Worm (Caenorhabditis elegans): ENCODE measurements around the gene ZK1236.9.

Gene ZK1236.9

DNA sequence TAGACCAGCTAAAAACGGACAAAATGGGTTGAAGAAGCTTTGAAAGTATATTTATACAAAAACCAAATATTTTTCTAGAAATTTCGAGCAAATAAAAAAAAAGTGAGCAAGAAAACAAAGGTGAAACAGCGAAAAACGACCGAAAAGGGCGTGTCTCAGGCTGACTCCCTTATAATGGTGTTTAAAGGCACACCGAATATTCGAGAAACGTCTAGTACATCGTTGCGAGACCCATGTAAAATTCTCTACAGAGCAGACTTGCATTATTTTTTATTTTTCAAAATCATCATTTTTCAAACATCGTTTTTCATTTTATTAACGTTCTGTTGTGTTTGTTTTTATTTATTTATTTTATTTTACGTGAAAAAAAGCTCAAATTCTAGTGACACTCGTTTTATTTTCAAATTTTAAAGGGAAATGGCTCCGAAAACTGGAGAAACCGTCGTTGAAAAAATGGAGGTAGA, 12.0 kb upstream of the ZK1236.9 start, which contains the start of gene rpn-3 (continued):
- no peak for TF ChIP-seq lin-26 (GFP tag; IDR thresholded peaks at IDR 0.05)
- TF ChIP-seq fkh-3 (tag; optimal IDR thresholded peaks at IDR 0.05), result no peak
- TF ChIP-seq aptf-2 (GFP tag; conservative IDR thresholded peaks at IDR 0.05), result no peak
- TF ChIP-seq ets-4 (GFP tag; optimal IDR thresholded peaks at IDR 0.05), result no peak
- no peak for TF ChIP-seq F55B11.4 (tag; optimal IDR thresholded peaks at IDR 0.05; ENCODE audit: borderline replicate concordance, insufficient read depth)
- TF ChIP-seq Y67H2A.10 (GFP tag; conservative IDR thresholded peaks at IDR 0.05), result peak; percentile 87
- TF ChIP-seq B0035.1 (tag; optimal IDR thresholded peaks at IDR 0.05), result peak; percentile 64
- TF ChIP-seq mcd-1 (GFP tag; IDR thresholded peaks at IDR 0.05), result peak; percentile 99
- TF ChIP-seq mel-28 (tag; optimal IDR thresholded peaks at IDR 0.05; ENCODE audit: borderline replicate concordance), result peak; percentile 3

ce11 chrIII:8446534-8446933, 11.6 kb upstream of the ZK1236.9 start, which contains the start of gene hsp-110:
TSS of gene hsp-110 (minus strand) at chrIII:8446909.
- no peak for TF ChIP-seq Y67H2A.10 (GFP tag; conservative IDR thresholded peaks at IDR 0.05)
- TF ChIP-seq sptf-2 (GFP tag; optimal IDR thresholded peaks at IDR 0.05), result peak; percentile 75
- no peak for TF ChIP-seq B0019.2 (GFP tag; conservative IDR thresholded peaks at IDR 0.05)
- TF ChIP-seq unc-130 (GFP tag; optimal IDR thresholded peaks at IDR 0.05), result no peak
- TF ChIP-seq ceh-40 (GFP tag; IDR thresholded peaks at IDR 0.05), result peak; percentile 44; the same call in 1 of the 2 replicates
- TF ChIP-seq bed-1 (GFP tag; IDR thresholded peaks at IDR 0.05), result no peak
- no peak for TF ChIP-seq nhr-179 (tag; optimal IDR thresholded peaks at IDR 0.05)
- no peak for TF ChIP-seq akir-1 (GFP tag; optimal IDR thresholded peaks at IDR 0.05)
- peak; percentile 82; the same call in 1 of the 2 replicates for TF ChIP-seq dox-1 (GFP tag; IDR thresholded peaks at IDR 0.05)
- TF ChIP-seq atf-7 (tag; optimal IDR thresholded peaks at IDR 0.05), result no peak
- no peak for TF ChIP-seq ceh-58 (GFP tag; IDR thresholded peaks at IDR 0.05)
- TF ChIP-seq cebp-1 (GFP tag; IDR thresholded peaks at IDR 0.05), result no peak
- no peak for TF ChIP-seq cebp-1 (tag; optimal IDR thresholded peaks at IDR 0.05)
- TF ChIP-seq ztf-25 (GFP tag; IDR thresholded peaks at IDR 0.05), result peak; percentile 18; the same call in 1 of the 2 replicates
- no peak for TF ChIP-seq hlh-26 (GFP tag; conservative IDR thresholded peaks at IDR 0.05)
- TF ChIP-seq nfya-2 (GFP tag; IDR thresholded peaks at IDR 0.05), result no peak
- no peak for TF ChIP-seq Y53G8AR.9 (GFP tag; conservative IDR thresholded peaks at IDR 0.05)
- no peak for TF ChIP-seq egrh-3 (GFP tag; IDR thresholded peaks at IDR 0.05)
- peak; percentile 67 for TF ChIP-seq lin-26 (GFP tag; IDR thresholded peaks at IDR 0.05)
- no peak for TF ChIP-seq lin-54 (GFP tag; optimal IDR thresholded peaks at IDR 0.05)
- 0 out of 2 replicates have a peak, but pooled peaks have one; percentile 12 for TF ChIP-seq pbrm-1 (GFP tag; IDR thresholded peaks at IDR 0.05)
- TF ChIP-seq ztf-22 (GFP tag; optimal IDR thresholded peaks at IDR 0.05), result no peak
- TF ChIP-seq snpc-4 (GFP tag; optimal IDR thresholded peaks at IDR 0.05), result no peak
- peak in 1 of 4 experiments; percentile 18 for TF ChIP-seq snpc-4 (tag; optimal IDR thresholded peaks at IDR 0.05)
- TF ChIP-seq nhr-90 (tag; optimal IDR thresholded peaks at IDR 0.05), result no peak
- TF ChIP-seq egl-18 (GFP tag; IDR thresholded peaks at IDR 0.05), result no peak
- TF ChIP-seq ztf-18 (tag; optimal IDR thresholded peaks at IDR 0.05), result peak; percentile 24

- peak; percentile 61 for TF ChIP-seq lin-54 (GFP tag; optimal IDR thresholded peaks at IDR 0.05)
- no peak for TF ChIP-seq sea-2 (GFP tag; IDR thresholded peaks at IDR 0.05)
- TF ChIP-seq hmg-1.2 (GFP tag; IDR thresholded peaks at IDR 0.05), result no peak
- TF ChIP-seq K11D2.4 (GFP tag; IDR thresholded peaks at IDR 0.05), result no peak
- no peak for TF ChIP-seq B0261.1 (tag; optimal IDR thresholded peaks at IDR 0.05)
- TF ChIP-seq F52B5.7 (tag; optimal IDR thresholded peaks at IDR 0.05), result no peak
- TF ChIP-seq F39B2.1 (GFP tag; IDR thresholded peaks at IDR 0.05), result peak; percentile 61; the same call in 1 of the 2 replicates
- no peak for TF ChIP-seq F49E8.2 (tag; optimal IDR thresholded peaks at IDR 0.05; ENCODE audit: insufficient read depth)
- no peak for TF ChIP-seq B0019.2 (GFP tag; conservative IDR thresholded peaks at IDR 0.05)
- TF ChIP-seq hlh-12 (tag; optimal IDR thresholded peaks at IDR 0.05), result no peak
- 0 out of 2 replicates have a peak, but pooled peaks have one; percentile 22 for TF ChIP-seq nfyb-1 (GFP tag; IDR thresholded peaks at IDR 0.05)
- no peak for TF ChIP-seq aptf-2 (GFP tag; conservative IDR thresholded peaks at IDR 0.05)
- TF ChIP-seq tlf-1 (GFP tag; optimal IDR thresholded peaks at IDR 0.05), result no peak
- no peak for TF ChIP-seq C06A6.2 (GFP tag; conservative IDR thresholded peaks at IDR 0.05)
- no peak for TF ChIP-seq dpff-1 (tag; optimal IDR thresholded peaks at IDR 0.05)
- no peak for TF ChIP-seq sdz-38 (tag; optimal IDR thresholded peaks at IDR 0.05)
- peak; percentile 70 for TF ChIP-seq Y53G8AR.9 (GFP tag; conservative IDR thresholded peaks at IDR 0.05)
Observed at ce11 chrIII:8446061-8446460, 11.1 kb upstream of the ZK1236.9 start.
